Fruit fly (Drosophila melanogaster) whole organism, embryonic: Measurements from ENCODE around the gene cno.

Source experiments
- Abd-B ChIP-seq: fragments of 200-800 bp; sonication (Bioruptor generic); optimal IDR thresholded peaks from 2 replicates; lab custom pipeline; 2018; ENCODE audit warnings: missing biosample characterization, mild to moderate bottlenecking, missing genetic modification characterization, moderate library complexity
- Asciz ChIP-seq: fragments of 200-800 bp; sonication (Bioruptor generic); optimal IDR thresholded peaks from 2 replicates; lab custom pipeline; 2017; ENCODE audit warnings: missing biosample characterization, mild to moderate bottlenecking, missing genetic modification characterization, missing genetic modification reagents
- BEAF-32 ChIP-seq: fragments of 200-800 bp; sonication (Bioruptor generic); optimal IDR thresholded peaks from 3 replicates; lab custom pipeline; 2017; ENCODE audit warnings: missing biosample characterization, missing genetic modification characterization, mild to moderate bottlenecking, moderate library complexity, missing genetic modification reagents
- CG12299 ChIP-seq: fragments of 200-800 bp; sonication (Bioruptor generic); optimal IDR thresholded peaks from 2 replicates; lab custom pipeline; 2018; ENCODE audit warnings: missing biosample characterization, mild to moderate bottlenecking, missing genetic modification characterization
- CG13123 ChIP-seq: fragments of 200-800 bp; sonication (Bioruptor generic); optimal IDR thresholded peaks from 2 replicates; lab custom pipeline; 2016; ENCODE audit warnings: missing biosample characterization, missing genetic modification characterization
- CG13894 ChIP-seq: fragments of 200-800 bp; sonication (Bioruptor generic); optimal IDR thresholded peaks from 3 replicates; lab custom pipeline; 2018; ENCODE audit warnings: missing biosample characterization, mild to moderate bottlenecking, missing genetic modification characterization, moderate library complexity
- CG14667 ChIP-seq: fragments of 200-800 bp; sonication (Bioruptor generic); IDR thresholded peaks from 2 replicates; pipeline ENCODE4 v1.3.6; 2022; ENCODE audit warnings: missing biosample characterization, missing genetic modification characterization
- CG17802 ChIP-seq: fragments of 200-800 bp; sonication (Bioruptor generic); optimal IDR thresholded peaks from 2 replicates; lab custom pipeline; 2018; ENCODE audit warnings: missing biosample characterization, mild to moderate bottlenecking, missing genetic modification characterization, moderate library complexity
- CG2120 ChIP-seq: fragments of 200-800 bp; sonication (Bioruptor generic); optimal IDR thresholded peaks from 3 replicates; lab custom pipeline; 2016; ENCODE audit warnings: missing biosample characterization, missing genetic modification characterization
- CG2199 ChIP-seq: fragments of 200-800 bp; sonication (Bioruptor generic); IDR thresholded peaks from 3 replicates; pipeline ENCODE4 v1.3.6; 2022; ENCODE audit warnings: missing biosample characterization, missing genetic modification characterization
- CG2202 ChIP-seq: fragments of 200-800 bp; sonication (Bioruptor generic); optimal IDR thresholded peaks from 2 replicates; lab custom pipeline; 2018; ENCODE audit warnings: missing biosample characterization, mild to moderate bottlenecking, missing genetic modification characterization
- CG30403 ChIP-seq: fragments of 200-800 bp; sonication (Bioruptor generic); optimal IDR thresholded peaks from 3 replicates; lab custom pipeline; 2016; ENCODE audit warnings: missing biosample characterization, missing genetic modification characterization
- CG31365 ChIP-seq: fragments of 200-800 bp; sonication (Bioruptor generic); optimal IDR thresholded peaks from 2 replicates; lab custom pipeline; 2018; ENCODE audit warnings: missing biosample characterization, mild to moderate bottlenecking, missing genetic modification characterization
- CG31388 ChIP-seq: fragments of 200-800 bp; sonication (Bioruptor generic); optimal IDR thresholded peaks from 2 replicates; lab custom pipeline; 2016; ENCODE audit warnings: missing biosample characterization, missing genetic modification characterization
- CG33213 ChIP-seq: fragments of 200-800 bp; sonication (Bioruptor generic); optimal IDR thresholded peaks from 3 replicates; lab custom pipeline; 2016; ENCODE audit warnings: missing biosample characterization, missing genetic modification characterization
- CG34224 ChIP-seq: fragments of 200-800 bp; sonication (Bioruptor generic); IDR thresholded peaks from 3 replicates; pipeline ENCODE4 v1.3.6; 2022; ENCODE audit warnings: missing biosample characterization, missing genetic modification characterization; ENCODE audit not compliant: partially characterized antibody
- CG34422 ChIP-seq: fragments of 200-800 bp; sonication (Bioruptor generic); IDR thresholded peaks from 3 replicates; pipeline ENCODE4 v1.3.6; 2022; ENCODE audit warnings: missing biosample characterization, missing genetic modification characterization
- CG4730 ChIP-seq: fragments of 200-800 bp; sonication (Bioruptor generic); IDR thresholded peaks from 2 replicates; pipeline ENCODE4 v1.3.6; 2022; ENCODE audit warnings: missing biosample characterization, missing genetic modification characterization
- CG6854 ChIP-seq: fragments of 200-800 bp; sonication (Bioruptor generic); optimal IDR thresholded peaks from 3 replicates; lab custom pipeline; 2017; ENCODE audit warnings: missing biosample characterization, mild to moderate bottlenecking, missing genetic modification characterization
- CG8388 ChIP-seq: fragments of 200-800 bp; sonication (Bioruptor generic); optimal IDR thresholded peaks from 2 replicates; lab custom pipeline; 2019; ENCODE audit warnings: missing biosample characterization, mild to moderate bottlenecking, missing genetic modification characterization, moderate library complexity
- CG8765 ChIP-seq: fragments of 200-800 bp; sonication (Bioruptor generic); IDR thresholded peaks from 2 replicates; pipeline ENCODE4 v1.3.6; 2022; ENCODE audit warnings: missing biosample characterization, missing genetic modification characterization
- CTCF ChIP-seq: fragments of 200-800 bp; sonication (Bioruptor generic); optimal IDR thresholded peaks from 2 replicates; lab custom pipeline; 2017; ENCODE audit warnings: missing biosample characterization, mild to moderate bottlenecking, missing genetic modification characterization, moderate library complexity
- D19B ChIP-seq: fragments of 200-800 bp; sonication (Bioruptor generic); optimal IDR thresholded peaks from 2 replicates; lab custom pipeline; 2017; ENCODE audit warnings: missing biosample characterization, mild to moderate bottlenecking, missing genetic modification characterization
- Dek ChIP-seq: fragments of 200-800 bp; sonication (Bioruptor generic); optimal IDR thresholded peaks from 3 replicates; lab custom pipeline; 2019; ENCODE audit warnings: missing biosample characterization, mild to moderate bottlenecking, missing genetic modification characterization, moderate library complexity
- NK7.1 ChIP-seq: fragments of 200-800 bp; sonication (Bioruptor generic); optimal IDR thresholded peaks from 3 replicates; lab custom pipeline; 2016; ENCODE audit warnings: missing biosample characterization, missing genetic modification characterization
- Opbp ChIP-seq: fragments of 200-800 bp; sonication (Bioruptor generic); IDR thresholded peaks from 3 replicates; pipeline ENCODE4 v1.3.6; 2022; ENCODE audit warnings: missing biosample characterization, missing genetic modification characterization; ENCODE audit not compliant: partially characterized antibody
- Optix ChIP-seq: fragments of 200-800 bp; sonication (Bioruptor generic); IDR thresholded peaks from 3 replicates; pipeline ENCODE4 v1.3.6; 2022; ENCODE audit warnings: missing biosample characterization, missing genetic modification characterization
- abd-A ChIP-seq: fragments of 200-800 bp; sonication (Bioruptor generic); optimal IDR thresholded peaks from 3 replicates; lab custom pipeline; 2019; ENCODE audit warnings: missing biosample characterization, mild to moderate bottlenecking, missing genetic modification characterization, moderate library complexity
- aop ChIP-seq: fragments of 200-800 bp; sonication (Bioruptor generic); IDR thresholded peaks from 2 replicates; pipeline ENCODE4 v1.3.6; 2022; ENCODE audit warnings: missing biosample characterization, missing genetic modification characterization
- ato ChIP-seq: fragments of 200-800 bp; sonication (Bioruptor generic); IDR thresholded peaks from 2 replicates; pipeline ENCODE4 v1.3.6; 2022; ENCODE audit warnings: missing biosample characterization, missing genetic modification characterization; ENCODE audit not compliant: partially characterized antibody
- br ChIP-seq: fragments of >200 bp; optimal IDR thresholded peaks from 2 replicates; lab custom pipeline; 2017
- cad ChIP-seq: fragments of >200 bp; optimal IDR thresholded peaks from 2 replicates; lab custom pipeline; 2017; ENCODE audit warnings: missing biosample characterization, missing genetic modification characterization
- dati ChIP-seq: fragments of 200-800 bp; sonication (Bioruptor generic); IDR thresholded peaks from 2 replicates; pipeline ENCODE4 v1.3.6; 2022; ENCODE audit warnings: missing biosample characterization, missing genetic modification characterization
- disco-r ChIP-seq: fragments of 200-800 bp; sonication (Bioruptor generic); optimal IDR thresholded peaks from 2 replicates; lab custom pipeline; 2016; ENCODE audit warnings: missing biosample characterization, missing genetic modification characterization
- emc ChIP-seq: fragments of 200-800 bp; sonication (Bioruptor generic); optimal IDR thresholded peaks from 2 replicates; lab custom pipeline; 2016; ENCODE audit warnings: missing biosample characterization, missing genetic modification characterization
- gcm2 ChIP-seq: fragments of 200-800 bp; sonication (Bioruptor generic); optimal IDR thresholded peaks from 2 replicates; lab custom pipeline; 2016; ENCODE audit warnings: missing biosample characterization, missing genetic modification characterization
- gem ChIP-seq: fragments of 200-800 bp; sonication (Bioruptor generic); optimal IDR thresholded peaks from 2 replicates; lab custom pipeline; 2019; ENCODE audit warnings: missing biosample characterization, mild to moderate bottlenecking, missing genetic modification characterization, moderate library complexity
- grau ChIP-seq: fragments of 200-800 bp; optimal IDR thresholded peaks from 3 replicates; lab custom pipeline; 2019; ENCODE audit warnings: missing biosample characterization, mild to moderate bottlenecking, missing genetic modification characterization, moderate library complexity
- gt ChIP-seq: fragments of 200-800 bp; sonication (Bioruptor generic); IDR thresholded peaks from 2 replicates; pipeline ENCODE4 v1.3.6; 2022; ENCODE audit warnings: missing biosample characterization, missing genetic modification characterization
- jing ChIP-seq: fragments of 200-800 bp; sonication (Bioruptor generic); optimal IDR thresholded peaks from 2 replicates; lab custom pipeline; 2018; ENCODE audit warnings: missing biosample characterization, mild to moderate bottlenecking, missing genetic modification characterization
- lbe ChIP-seq: fragments of 200-800 bp; sonication (Bioruptor generic); optimal IDR thresholded peaks from 2 replicates; lab custom pipeline; 2016; ENCODE audit warnings: missing biosample characterization, mild to moderate bottlenecking, missing genetic modification characterization
- nau ChIP-seq: fragments of 200-800 bp; sonication (Bioruptor generic); optimal IDR thresholded peaks from 3 replicates; lab custom pipeline; 2017; ENCODE audit warnings: missing biosample characterization, mild to moderate bottlenecking, missing genetic modification characterization, missing genetic modification reagents
- peb ChIP-seq: fragments of 200-800 bp; sonication (Bioruptor generic); IDR thresholded peaks from 2 replicates; pipeline ENCODE4 v1.3.6; 2022; ENCODE audit warnings: missing biosample characterization, missing genetic modification characterization
- pita ChIP-seq: fragments of 200-800 bp; sonication (Bioruptor generic); optimal IDR thresholded peaks from 2 replicates; lab custom pipeline; 2017; ENCODE audit warnings: missing biosample characterization, mild to moderate bottlenecking, missing genetic modification characterization
- pum ChIP-seq: fragments of 200-800 bp; sonication (Bioruptor generic); optimal IDR thresholded peaks from 2 replicates; lab custom pipeline; 2016; ENCODE audit warnings: missing biosample characterization, missing genetic modification characterization
- schlank ChIP-seq: fragments of 200-800 bp; sonication (Bioruptor generic); optimal IDR thresholded peaks from 2 replicates; lab custom pipeline; 2018; ENCODE audit warnings: missing biosample characterization, mild to moderate bottlenecking, missing genetic modification characterization
- sim ChIP-seq: fragments of 200-800 bp; sonication (Bioruptor generic); IDR thresholded peaks from 2 replicates; pipeline ENCODE4 v1.3.6; 2022; ENCODE audit warnings: missing biosample characterization, missing genetic modification characterization
- sob ChIP-seq: fragments of 200-800 bp; sonication (Bioruptor generic); IDR thresholded peaks from 2 replicates; pipeline ENCODE4 v1.3.6; 2022; ENCODE audit warnings: missing biosample characterization, missing genetic modification characterization
- twi ChIP-seq: fragments of 200-800 bp; optimal IDR thresholded peaks from 2 replicates; lab custom pipeline; 2019; ENCODE audit warnings: missing biosample characterization, mild to moderate bottlenecking, missing genetic modification characterization, moderate library complexity

Gene cno

DNA sequence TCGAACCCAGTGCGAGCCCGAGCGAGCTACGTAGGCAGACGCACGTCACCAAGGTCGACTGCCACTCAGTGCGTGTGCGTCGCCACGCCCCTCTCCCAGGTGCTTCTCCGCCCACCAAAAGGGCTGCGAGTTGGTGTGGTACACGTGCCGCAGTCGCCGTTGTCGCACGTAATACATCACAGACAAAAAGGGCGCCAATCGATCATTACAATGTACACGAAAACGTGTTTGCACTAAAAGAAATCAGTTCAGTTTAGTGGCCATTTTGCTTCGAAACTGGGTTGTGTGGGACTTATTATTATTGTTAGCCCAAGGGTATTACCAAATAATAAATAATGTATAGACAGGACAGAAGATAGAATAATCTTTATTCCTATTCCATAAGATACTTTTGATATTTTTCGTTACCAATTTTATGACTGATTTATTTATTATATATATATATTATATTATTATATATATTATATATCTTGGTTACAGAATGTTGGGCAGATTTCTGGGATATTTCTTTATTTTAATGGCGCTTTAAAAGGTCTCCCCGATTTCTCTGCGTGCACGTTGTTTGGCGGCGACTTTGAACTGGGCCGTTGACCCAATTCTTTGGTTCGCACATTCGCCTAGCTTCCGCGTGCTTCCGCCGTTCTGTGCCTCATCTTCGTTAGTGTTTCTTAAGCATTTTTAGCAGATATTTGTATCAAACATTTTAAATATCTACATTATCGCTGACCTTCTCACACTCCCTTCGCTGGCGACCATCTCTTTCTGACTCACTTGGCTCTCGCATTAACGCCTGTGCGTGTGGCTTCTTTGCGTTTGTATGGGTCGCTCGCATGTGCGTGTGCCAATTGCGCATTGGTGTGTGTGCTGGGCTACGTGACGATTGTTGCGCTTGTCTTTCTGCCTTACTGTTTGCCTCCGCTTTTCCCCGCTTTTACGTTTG is 46.3 kb upstream of the cno start (continued):
- TF ChIP-seq abd-A (tag; lab: Kevin White, UChicago): peak; percentile 84
- peak; percentile 63; the same call in 1 of the 2 replicates for TF ChIP-seq sob
- TF ChIP-seq CG30403 (GFP tag; lab: Kevin White, UChicago): peak; percentile 74
- no peak for TF ChIP-seq br (lab: Kevin White, UChicago)
- TF ChIP-seq CG12299 (tag; lab: Kevin White, UChicago): peak; percentile 81
- TF ChIP-seq CG13123: peak; percentile 55
- TF ChIP-seq Optix (GFP tag; lab: Robert Waterston, UW): peak; percentile 43; the same call in 1 of the 3 replicates
- TF ChIP-seq CG17802 (tag; lab: Kevin White, UChicago): peak; percentile 44
- TF ChIP-seq sim: no peak
- TF ChIP-seq gem (tag; lab: Kevin White, UChicago): peak; percentile 94
- TF ChIP-seq dati: peak; percentile 27; the same call in 1 of the 2 replicates
- peak; percentile 34 for TF ChIP-seq CG2120 (GFP tag; lab: Kevin White, UChicago)
- peak; percentile 91 for TF ChIP-seq grau (tag; lab: Kevin White, UChicago)
- no peak for TF ChIP-seq aop
- peak; percentile 80 for TF ChIP-seq twi (tag; lab: Kevin White, UChicago)
- TF ChIP-seq CG31388 (GFP tag; lab: Kevin White, UChicago): no peak
- TF ChIP-seq CTCF (GFP tag; lab: Kevin White, UChicago): peak; percentile 45
- TF ChIP-seq disco-r (GFP tag; lab: Kevin White, UChicago): no peak
- peak; percentile 23 for TF ChIP-seq schlank (tag; lab: Kevin White, UChicago)
- TF ChIP-seq BEAF-32 (GFP tag; lab: Kevin White, UChicago): no peak
- TF ChIP-seq CG13894: peak; percentile 25
- TF ChIP-seq pum (GFP tag; lab: Kevin White, UChicago): peak; percentile 28
- no peak for TF ChIP-seq ato (GFP tag; lab: Robert Waterston, UW)
- no peak for TF ChIP-seq peb (GFP tag; lab: Robert Waterston, UW)
- no peak for TF ChIP-seq nau (GFP tag; lab: Kevin White, UChicago)
- TF ChIP-seq CG4730 (GFP tag; lab: Robert Waterston, UW): peak; percentile 55
- peak; percentile 89 for TF ChIP-seq CG6854 (GFP tag; lab: Kevin White, UChicago)
- TF ChIP-seq CG8388: peak; percentile 83
- TF ChIP-seq lbe (GFP tag; lab: Kevin White, UChicago): no peak
- TF ChIP-seq Opbp (GFP tag; lab: Robert Waterston, UW): peak; percentile 33; the same call in 1 of the 3 replicates
- no peak for TF ChIP-seq CG31365 (tag; lab: Kevin White, UChicago)
- TF ChIP-seq CG2199 (GFP tag; lab: Robert Waterston, UW): peak; percentile 83; the same call in 2 of the 3 replicates
- peak; percentile 32 for TF ChIP-seq CG2202 (tag; lab: Kevin White, UChicago)
- TF ChIP-seq CG14667 (GFP tag; lab: Robert Waterston, UW): no peak; the same call in 1 of the 2 replicates
- TF ChIP-seq gt (GFP tag; lab: Robert Waterston, UW): peak; percentile 45; the same call in 1 of the 2 replicates
- TF ChIP-seq gcm2 (GFP tag; lab: Kevin White, UChicago): peak; percentile 11
- TF ChIP-seq CG34224 (GFP tag; lab: Robert Waterston, UW): peak; percentile 37; the same call in 1 of the 3 replicates
- peak; percentile 87 for TF ChIP-seq Asciz (GFP tag; lab: Kevin White, UChicago)
- TF ChIP-seq jing (GFP tag; lab: Kevin White, UChicago): peak; percentile 41
- TF ChIP-seq CG8765 (GFP tag; lab: Robert Waterston, UW): no peak
- no peak for TF ChIP-seq cad (GFP tag; lab: Kevin White, UChicago)
- TF ChIP-seq D19B (GFP tag; lab: Kevin White, UChicago): peak; percentile 63
- TF ChIP-seq CG34422 (GFP tag; lab: Robert Waterston, UW): peak; percentile 70; the same call in 2 of the 3 replicates
- TF ChIP-seq Abd-B (GFP tag; lab: Kevin White, UChicago): peak; percentile 87
- TF ChIP-seq emc (GFP tag; lab: Kevin White, UChicago): no peak
- TF ChIP-seq Dek (tag; lab: Kevin White, UChicago): peak; percentile 78
- TF ChIP-seq pita (GFP tag; lab: Kevin White, UChicago): no peak
- TF ChIP-seq CG33213 (GFP tag; lab: Kevin White, UChicago): no peak
- no peak for TF ChIP-seq NK7.1 (GFP tag; lab: Kevin White, UChicago)
